Worm (Caenorhabditis elegans): ENCODE data around the gene abts-4.

- TF ChIP-seq skn-1 (tag; optimal IDR thresholded peaks at IDR 0.05): no peak
- peak; percentile 33 for TF ChIP-seq lin-13 (GFP tag; optimal IDR thresholded peaks at IDR 0.05)
- TF ChIP-seq unc-55 (GFP tag; optimal IDR thresholded peaks at IDR 0.05): peak; percentile 61
- no peak for TF ChIP-seq lin-39 (tag; optimal IDR thresholded peaks at IDR 0.05)
- no peak for TF ChIP-seq ztf-11 (tag; optimal IDR thresholded peaks at IDR 0.05)
Observed at ce11 chrX:6750145-6750544, 11.4 kb downstream of the abts-4 start.

Data from whole organism, L2 larva.